Fruit fly (Drosophila melanogaster): ENCODE data around the gene Myo10A.

DNA sequence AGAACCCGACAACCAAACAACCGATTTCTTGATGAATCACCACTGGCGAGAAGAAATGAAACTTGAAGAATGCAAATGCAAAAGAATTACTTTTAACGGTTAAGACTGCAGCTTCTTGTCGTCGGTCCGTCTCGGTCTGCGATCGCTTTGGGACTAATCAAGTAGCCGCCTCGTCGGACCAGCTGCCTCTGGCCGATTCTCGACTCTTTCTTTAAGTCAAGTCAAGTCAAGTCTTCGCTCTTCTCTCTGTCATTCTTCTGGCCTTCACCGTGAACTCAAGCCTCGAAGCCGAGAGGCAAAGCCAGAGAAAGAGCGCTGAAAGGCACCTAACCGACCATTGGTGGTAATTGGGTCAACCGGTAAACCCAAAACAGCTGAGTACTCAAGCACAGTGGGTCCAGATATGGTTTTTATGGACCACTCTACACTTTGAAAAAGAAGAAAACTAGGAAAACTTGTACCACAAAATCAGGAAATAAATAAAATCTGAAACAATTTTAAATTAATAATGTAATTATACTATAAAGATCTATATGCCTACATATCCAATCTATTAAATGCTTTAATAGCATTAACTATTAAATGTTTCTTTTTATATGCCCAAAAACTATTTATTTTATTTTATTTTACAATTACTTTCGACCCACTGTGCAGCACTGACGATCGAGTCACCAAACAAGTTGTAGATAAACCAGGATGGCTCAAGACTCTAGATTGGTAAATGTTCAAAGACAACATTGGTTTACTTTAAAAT, 36.5 kb downstream of the Myo10A start, which contains the start of gene C901:
- TF ChIP-seq pan (optimal IDR thresholded peaks at IDR 0.05): no peak
- no peak for TF ChIP-seq psq (optimal IDR thresholded peaks at IDR 0.05)
- TF ChIP-seq CG8478 (optimal IDR thresholded peaks at IDR 0.05): no peak
- TF ChIP-seq EcR (GFP tag; optimal IDR thresholded peaks at IDR 0.05): no peak
